Worm (Caenorhabditis elegans): Measurements from ENCODE around the gene ltd-1.

ltd-1 gene

DNA sequence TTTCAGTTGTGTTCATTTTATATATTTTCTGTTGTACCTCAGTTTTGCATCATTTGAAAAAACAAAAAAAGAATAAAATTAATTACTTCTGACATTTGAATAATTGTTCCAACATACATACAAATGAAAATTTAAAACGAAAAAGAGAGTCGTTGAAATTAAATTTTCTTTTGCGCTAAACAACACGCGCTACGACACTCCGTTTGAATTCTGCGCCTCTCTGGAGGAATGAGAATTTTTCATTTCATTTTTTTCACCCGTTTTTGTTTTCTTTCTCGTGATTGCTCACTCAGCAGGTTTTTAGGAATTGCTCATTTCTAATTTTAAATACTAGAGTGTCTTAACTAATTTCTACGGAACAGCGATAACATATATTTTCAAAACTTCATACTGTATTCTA is 50.9 kb downstream of the ltd-1 start (continued):
- TF ChIP-seq egl-13 (tag; optimal IDR thresholded peaks at IDR 0.05) (no peak), ztf-4 (tag; optimal IDR thresholded peaks at IDR 0.05) (no peak), nhr-84 (tag; optimal IDR thresholded peaks at IDR 0.05) (no peak), ztf-11 (tag; optimal IDR thresholded peaks at IDR 0.05) (no peak), zip-4 (GFP tag; optimal IDR thresholded peaks at IDR 0.05) (no peak), ceh-88 (GFP tag; IDR thresholded peaks at IDR 0.05) (no peak), unc-98 (GFP tag; IDR thresholded peaks at IDR 0.05) (no peak), egl-27 (tag; optimal IDR thresholded peaks at IDR 0.05) (no peak), isw-1 (GFP tag; IDR thresholded peaks at IDR 0.05) (no peak; the same call in 1 of the 2 replicates), blmp-1 (tag; optimal IDR thresholded peaks at IDR 0.05) (peak; percentile 48), skn-1 (tag; optimal IDR thresholded peaks at IDR 0.05) (peak; percentile 21), ces-1 (GFP tag; optimal IDR thresholded peaks at IDR 0.05) (no peak), ets-5 (GFP tag; IDR thresholded peaks at IDR 0.05) (no peak), grh-1 (GFP tag; IDR thresholded peaks at IDR 0.05) (no peak), lsy-2 (tag; optimal IDR thresholded peaks at IDR 0.05) (peak; percentile 65 to 74), mdl-1 (tag; optimal IDR thresholded peaks at IDR 0.05) (no peak), nhr-237 (tag; optimal IDR thresholded peaks at IDR 0.05) (no peak), pax-3 (tag; optimal IDR thresholded peaks at IDR 0.05) (no peak), unc-86 (tag; optimal IDR thresholded peaks at IDR 0.05) (no peak), aly-2 (tag; optimal IDR thresholded peaks at IDR 0.05) (no peak), unc-30 (tag; optimal IDR thresholded peaks at IDR 0.05) (no peak), C16A3.4 (tag; optimal IDR thresholded peaks at IDR 0.05) (peak; percentile 18), lir-3 (tag; optimal IDR thresholded peaks at IDR 0.05; ENCODE audit: poor library complexity) (peak; percentile 42), fos-1 (tag; optimal IDR thresholded peaks at IDR 0.05) (no peak), C04F5.9 (tag; optimal IDR thresholded peaks at IDR 0.05) (no peak), tbx-2 (tag; optimal IDR thresholded peaks at IDR 0.05) (no peak), ceh-8 (GFP tag; optimal IDR thresholded peaks at IDR 0.05) (no peak), snpc-4 (tag; optimal IDR thresholded peaks at IDR 0.05) (no peak), ceh-90 (tag; optimal IDR thresholded peaks at IDR 0.05) (no peak), elt-2 (tag; optimal IDR thresholded peaks at IDR 0.05) (no peak), nhr-28 (tag; optimal IDR thresholded peaks at IDR 0.05) (no peak), ceh-82 (tag; optimal IDR thresholded peaks at IDR 0.05) (peak in 1 of 3 experiments; percentile 16), sup-37 (GFP tag; optimal IDR thresholded peaks at IDR 0.05) (no peak), nhr-77 (tag; optimal IDR thresholded peaks at IDR 0.05) (no peak), alr-1 (tag; optimal IDR thresholded peaks at IDR 0.05; ENCODE audit: borderline replicate concordance) (no peak), hlh-4 (tag; optimal IDR thresholded peaks at IDR 0.05) (no peak), lin-14 (GFP tag; optimal IDR thresholded peaks at IDR 0.05) (peak; percentile 30), lin-13 (GFP tag; optimal IDR thresholded peaks at IDR 0.05) (peak; percentile 0), fkh-8 (tag; optimal IDR thresholded peaks at IDR 0.05) (no peak), efl-1 (optimal IDR thresholded peaks at IDR 0.05) (peak; percentile 21 to 38), efl-1 (GFP tag; optimal IDR thresholded peaks at IDR 0.05 in 1 of 2) (peak; percentile 47 to 68), fkh-10 (GFP tag; optimal IDR thresholded peaks at IDR 0.05) (no peak), lin-35 (GFP tag; optimal IDR thresholded peaks at IDR 0.05) (peak; percentile 30 to 60), sptf-1 (tag; optimal IDR thresholded peaks at IDR 0.05) (no peak), pag-3 (tag; optimal IDR thresholded peaks at IDR 0.05; ENCODE audit: borderline replicate concordance, insufficient read depth) (no peak), ceh-63 (GFP tag; optimal IDR thresholded peaks at IDR 0.05) (no peak), Y116A8C.19 (tag; optimal IDR thresholded peaks at IDR 0.05; ENCODE audit: borderline replicate concordance) (no peak), zag-1 (tag; optimal IDR thresholded peaks at IDR 0.05) (no peak), fkh-4 (tag; optimal IDR thresholded peaks at IDR 0.05; ENCODE audit: borderline replicate concordance) (no peak), nhr-20 (tag; optimal IDR thresholded peaks at IDR 0.05) (peak; percentile 32), nhr-85 (tag) (peak; percentile 54), mep-1 (tag; optimal IDR thresholded peaks at IDR 0.05) (no peak), pqm-1 (tag; optimal IDR thresholded peaks at IDR 0.05) (no peak), aha-1 (tag; optimal IDR thresholded peaks at IDR 0.05) (no peak)

Data from whole organism, L1 larva.